Worm (Caenorhabditis elegans): ENCODE results near the gene mig-21.

DNA sequence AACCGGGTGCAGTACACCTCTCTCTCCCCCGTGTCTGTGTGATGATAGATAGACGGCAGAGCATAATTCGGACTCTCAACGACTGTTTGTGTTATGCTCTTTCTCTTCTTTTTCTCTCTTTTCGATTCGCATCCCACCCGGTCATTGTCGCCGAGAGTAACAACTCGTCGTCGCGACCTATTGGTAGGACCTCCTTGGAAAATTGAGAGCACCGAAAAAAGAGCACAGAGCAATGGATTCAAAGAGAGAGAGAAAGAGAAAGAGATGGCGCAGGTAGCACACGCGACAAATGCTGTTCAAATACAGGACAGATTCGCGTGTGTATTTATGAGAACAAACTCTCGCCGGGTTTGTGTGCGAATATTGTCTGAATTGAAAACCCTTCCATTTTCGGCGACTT, 34.5 kb downstream of the mig-21 start:
- TF ChIP-seq ceh-43 (GFP tag; optimal IDR thresholded peaks at IDR 0.05), result no peak
- no peak for TF ChIP-seq mls-2 (tag; optimal IDR thresholded peaks at IDR 0.05)
- TF ChIP-seq mep-1 (tag; optimal IDR thresholded peaks at IDR 0.05), result no peak
- no peak for TF ChIP-seq elt-3 (tag; optimal IDR thresholded peaks at IDR 0.05)
- no peak for TF ChIP-seq unc-62 (GFP tag; optimal IDR thresholded peaks at IDR 0.05)
- no peak for TF ChIP-seq cnd-1 (tag; optimal IDR thresholded peaks at IDR 0.05)
- no peak for TF ChIP-seq blmp-1 (tag; optimal IDR thresholded peaks at IDR 0.05)
- no peak for TF ChIP-seq ztf-11 (tag; optimal IDR thresholded peaks at IDR 0.05)
- TF ChIP-seq bed-3 (GFP tag; optimal IDR thresholded peaks at IDR 0.05), result no peak
- no peak for TF ChIP-seq ceh-83 (GFP tag; optimal IDR thresholded peaks at IDR 0.05)
- no peak for TF ChIP-seq nhr-76 (tag; optimal IDR thresholded peaks at IDR 0.05)
